6 fruit fly cellular contexts compared by ENCODE assay signal in genomic region chr3R:16224415-16225165, dm6.
A peak's percentile ranks its signal among the peaks of the same experiment; 100 is the strongest.
TF ChIP-seq lines count a peak whose summit lies in the region.

No protein-coding gene starts in this region.

- TF ChIP-seq CTCF in whole organism, embryonic (GFP tag; optimal IDR thresholded peaks at IDR 0.05; lab: Kevin White, UChicago): peak; percentile 70

TF ChIP-seq in whole organism, 6 proteins besides CTCF, POLR2A, EP300 and RAD21:
- TF ChIP-seq CG8478 (optimal IDR thresholded peaks at IDR 0.05; lab: Kevin White, UChicago): no peak
- TF ChIP-seq usp (GFP tag; optimal IDR thresholded peaks at IDR 0.05; lab: Kevin White, UChicago): no peak
- no peak for TF ChIP-seq pan (optimal IDR thresholded peaks at IDR 0.05; lab: Kevin White, UChicago)
- TF ChIP-seq psq (optimal IDR thresholded peaks at IDR 0.05; lab: Kevin White, UChicago): no peak
- peak in 1 of 2 experiments; percentile 26 for TF ChIP-seq EcR (GFP tag; optimal IDR thresholded peaks at IDR 0.05; lab: Kevin White, UChicago)
- TF ChIP-seq Dll (optimal IDR thresholded peaks at IDR 0.05; lab: Kevin White, UChicago): peak; percentile 96

TF ChIP-seq in whole organism, adult, 20 proteins besides CTCF, POLR2A, EP300 and RAD21 (continues in another document):
- TF ChIP-seq pad (GFP tag; optimal IDR thresholded peaks at IDR 0.05; lab: Kevin White, UChicago) (peak; percentile 72), CG11617 (GFP tag; optimal IDR thresholded peaks at IDR 0.05; lab: Kevin White, UChicago) (peak; percentile 92), Hr96 (GFP tag; optimal IDR thresholded peaks at IDR 0.05; lab: Kevin White, UChicago) (peak; percentile 90), cic (GFP tag; optimal IDR thresholded peaks at IDR 0.05; lab: Kevin White, UChicago) (peak; percentile 85), CG7045 (GFP tag; optimal IDR thresholded peaks at IDR 0.05; lab: Kevin White, UChicago) (peak; percentile 95), CG12768 (GFP tag; optimal IDR thresholded peaks at IDR 0.05; lab: Kevin White, UChicago) (peak; percentile 89), CG5204 (GFP tag; optimal IDR thresholded peaks at IDR 0.05; lab: Kevin White, UChicago) (peak; percentile 91), bab1 (GFP tag; optimal IDR thresholded peaks at IDR 0.05; lab: Kevin White, UChicago) (peak; percentile 91), Crg-1 (GFP tag; optimal IDR thresholded peaks at IDR 0.05; lab: Kevin White, UChicago) (peak; percentile 73), ovo (GFP tag; optimal IDR thresholded peaks at IDR 0.05; lab: Kevin White, UChicago) (peak; percentile 33), tj (GFP tag; optimal IDR thresholded peaks at IDR 0.05; lab: Kevin White, UChicago) (peak; percentile 99), CG1620 (GFP tag; optimal IDR thresholded peaks at IDR 0.05; lab: Kevin White, UChicago) (peak; percentile 37), CG14711 (tag; optimal IDR thresholded peaks at IDR 0.05; lab: Kevin White, UChicago) (peak; percentile 89), cnc (optimal IDR thresholded peaks at IDR 0.05; lab: Kevin White, UChicago) (no peak), Clk (GFP tag; optimal IDR thresholded peaks at IDR 0.05; lab: Kevin White, UChicago) (peak; percentile 83), kay (GFP tag; lab: Kevin White, UChicago; ENCODE audit: borderline replicate concordance) (peak; percentile 91), CG7101 (tag; optimal IDR thresholded peaks at IDR 0.05; lab: Kevin White, UChicago) (peak; percentile 95)

TF ChIP-seq in whole organism, embryonic, 481 proteins besides CTCF, POLR2A, EP300 and RAD21 (continues in another document):
- TF ChIP-seq CG11456 (GFP tag; IDR thresholded peaks at IDR 0.05; lab: Robert Waterston, UW) (no peak), HmgD (GFP tag; optimal IDR thresholded peaks at IDR 0.05; lab: Kevin White, UChicago) (peak; percentile 89), H15 (GFP tag; IDR thresholded peaks at IDR 0.05; lab: Robert Waterston, UW) (no peak), CG17612 (GFP tag; IDR thresholded peaks at IDR 0.05; lab: Robert Waterston, UW) (no peak), H2.0 (GFP tag; IDR thresholded peaks at IDR 0.05; lab: Robert Waterston, UW) (no peak), CG2889 (GFP tag; IDR thresholded peaks at IDR 0.05; lab: Robert Waterston, UW) (no peak), CG30020 (tag; optimal IDR thresholded peaks at IDR 0.05; lab: Kevin White, UChicago) (peak; percentile 84), Usf (GFP tag; optimal IDR thresholded peaks at IDR 0.05; lab: Kevin White, UChicago) (peak; percentile 89), Ada2b (GFP tag; IDR thresholded peaks at IDR 0.05; lab: Robert Waterston, UW) (no peak), CG6175 (GFP tag; IDR thresholded peaks at IDR 0.05; lab: Robert Waterston, UW) (no peak), Mes4 (GFP tag; optimal IDR thresholded peaks at IDR 0.05; lab: Kevin White, UChicago) (peak; percentile 97), crc (GFP tag; optimal IDR thresholded peaks at IDR 0.05; lab: Kevin White, UChicago) (peak; percentile 95), danr (GFP tag; IDR thresholded peaks at IDR 0.05; lab: Robert Waterston, UW) (no peak), E2f1 (GFP tag; IDR thresholded peaks at IDR 0.05; lab: Robert Waterston, UW) (no peak), mirr (GFP tag; optimal IDR thresholded peaks at IDR 0.05; lab: Kevin White, UChicago) (peak; percentile 54), Myb (GFP tag; optimal IDR thresholded peaks at IDR 0.05; lab: Kevin White, UChicago) (peak; percentile 89), nerfin-2 (GFP tag; IDR thresholded peaks at IDR 0.05; lab: Robert Waterston, UW; ENCODE audit: partially characterized antibody) (no peak), sna (GFP tag; IDR thresholded peaks at IDR 0.05; lab: Robert Waterston, UW; ENCODE audit: partially characterized antibody) (no peak)

TF ChIP-seq in whole organism, prepupa, 60 proteins besides CTCF, POLR2A, EP300 and RAD21 (continues in another document):
- peak; percentile 84 for TF ChIP-seq CG8319 (GFP tag; optimal IDR thresholded peaks at IDR 0.05; lab: Kevin White, UChicago)
- peak; percentile 87 for TF ChIP-seq vri (GFP tag; optimal IDR thresholded peaks at IDR 0.05; lab: Kevin White, UChicago)
- TF ChIP-seq Sox102F (GFP tag; optimal IDR thresholded peaks at IDR 0.05; lab: Kevin White, UChicago): peak; percentile 83
- peak; percentile 97 for TF ChIP-seq CG6808 (GFP tag; optimal IDR thresholded peaks at IDR 0.05; lab: Kevin White, UChicago)
- TF ChIP-seq CG3032 (tag; optimal IDR thresholded peaks at IDR 0.05; lab: Kevin White, UChicago): peak; percentile 98
- peak; percentile 89 for TF ChIP-seq cyc (GFP tag; optimal IDR thresholded peaks at IDR 0.05; lab: Kevin White, UChicago)
- TF ChIP-seq Hr39 (GFP tag; optimal IDR thresholded peaks at IDR 0.05; lab: Kevin White, UChicago): peak; percentile 85
- TF ChIP-seq CG6276 (GFP tag; optimal IDR thresholded peaks at IDR 0.05; lab: Kevin White, UChicago): peak; percentile 97
- peak; percentile 99 for TF ChIP-seq Ets96B (tag; optimal IDR thresholded peaks at IDR 0.05; lab: Kevin White, UChicago)
- peak; percentile 96 for TF ChIP-seq CG1621 (tag; optimal IDR thresholded peaks at IDR 0.05; lab: Kevin White, UChicago)
- peak; percentile 61 for TF ChIP-seq CG6854 (GFP tag; optimal IDR thresholded peaks at IDR 0.05; lab: Kevin White, UChicago)
- peak; percentile 93 for TF ChIP-seq CG34406 (GFP tag; optimal IDR thresholded peaks at IDR 0.05; lab: Kevin White, UChicago)
- TF ChIP-seq fd59A (GFP tag; optimal IDR thresholded peaks at IDR 0.05; lab: Kevin White, UChicago): peak; percentile 97
- TF ChIP-seq svp (GFP tag; lab: Kevin White, UChicago): peak; percentile 93
- no peak for TF ChIP-seq eg (GFP tag; IDR thresholded peaks at IDR 0.05; lab: Robert Waterston, UW)
- peak; percentile 96 for TF ChIP-seq Lpt (GFP tag; optimal IDR thresholded peaks at IDR 0.05; lab: Kevin White, UChicago)
- peak; percentile 98 for TF ChIP-seq CG9139 (GFP tag; optimal IDR thresholded peaks at IDR 0.05; lab: Kevin White, UChicago)
- TF ChIP-seq Ets21C (GFP tag; optimal IDR thresholded peaks at IDR 0.05; lab: Kevin White, UChicago): peak; percentile 81

TF ChIP-seq in whole organism, pupa, 21 proteins besides CTCF, POLR2A, EP300 and RAD21:
- no peak for TF ChIP-seq CG12605 (GFP tag; IDR thresholded peaks at IDR 0.05; lab: Robert Waterston, UW)
- no peak for TF ChIP-seq rn (GFP tag; IDR thresholded peaks at IDR 0.05; lab: Robert Waterston, UW)
- TF ChIP-seq fd96Ca (GFP tag; IDR thresholded peaks at IDR 0.05; lab: Robert Waterston, UW): no peak
- TF ChIP-seq D1 (tag; optimal IDR thresholded peaks at IDR 0.05; lab: Kevin White, UChicago): peak; percentile 96
- peak; percentile 97 for TF ChIP-seq CG14655 (GFP tag; optimal IDR thresholded peaks at IDR 0.05; lab: Kevin White, UChicago)
- TF ChIP-seq CG13204 (GFP tag; optimal IDR thresholded peaks at IDR 0.05; lab: Kevin White, UChicago): peak; percentile 96
- peak; percentile 98 for TF ChIP-seq CG17806 (tag; optimal IDR thresholded peaks at IDR 0.05; lab: Kevin White, UChicago)
- TF ChIP-seq Pif1A (GFP tag; optimal IDR thresholded peaks at IDR 0.05; lab: Kevin White, UChicago): peak; percentile 97
- peak; percentile 83 for TF ChIP-seq EcR (GFP tag; optimal IDR thresholded peaks at IDR 0.05; lab: Kevin White, UChicago)
- no peak for TF ChIP-seq CG32121 (GFP tag; IDR thresholded peaks at IDR 0.05; lab: Robert Waterston, UW)
- peak; percentile 99 for TF ChIP-seq CG15710 (tag; optimal IDR thresholded peaks at IDR 0.05; lab: Kevin White, UChicago)
- no peak for TF ChIP-seq Ets98B (GFP tag; IDR thresholded peaks at IDR 0.05; lab: Robert Waterston, UW)
- peak; percentile 98 for TF ChIP-seq CG9948 (tag; optimal IDR thresholded peaks at IDR 0.05; lab: Kevin White, UChicago)
- peak; percentile 96 for TF ChIP-seq Pif1B (GFP tag; optimal IDR thresholded peaks at IDR 0.05; lab: Kevin White, UChicago)
- peak; percentile 98 for TF ChIP-seq CG34367 (tag; optimal IDR thresholded peaks at IDR 0.05; lab: Kevin White, UChicago)
- TF ChIP-seq Snoo (tag; optimal IDR thresholded peaks at IDR 0.05; lab: Kevin White, UChicago): peak; percentile 83
- peak; percentile 99 for TF ChIP-seq CG8301 (tag; optimal IDR thresholded peaks at IDR 0.05; lab: Kevin White, UChicago)
- TF ChIP-seq CG8159 (tag; optimal IDR thresholded peaks at IDR 0.05; lab: Kevin White, UChicago): peak; percentile 98
- TF ChIP-seq gl (tag; optimal IDR thresholded peaks at IDR 0.05; lab: Kevin White, UChicago): peak; percentile 97
- no peak for TF ChIP-seq CG10348 (GFP tag; IDR thresholded peaks at IDR 0.05; lab: Robert Waterston, UW)
- no peak for TF ChIP-seq CG4496 (GFP tag; IDR thresholded peaks at IDR 0.05; lab: Robert Waterston, UW)

TF ChIP-seq in whole organism, wandering third instar larva, 38 proteins besides CTCF, POLR2A, EP300 and RAD21 (continues in another document):
- TF ChIP-seq Abd-B (GFP tag; optimal IDR thresholded peaks at IDR 0.05; lab: Kevin White, UChicago) (no peak), fru (GFP tag; optimal IDR thresholded peaks at IDR 0.05; lab: Kevin White, UChicago) (peak; percentile 93), br (GFP tag; optimal IDR thresholded peaks at IDR 0.05; lab: Kevin White, UChicago) (peak; percentile 89), Myc (optimal IDR thresholded peaks at IDR 0.05; lab: Kevin White, UChicago) (no peak), sage (GFP tag; optimal IDR thresholded peaks at IDR 0.05; lab: Kevin White, UChicago) (peak; percentile 63), Sp1 (GFP tag; optimal IDR thresholded peaks at IDR 0.05; lab: Kevin White, UChicago) (peak; percentile 85), pan (optimal IDR thresholded peaks at IDR 0.05; lab: Kevin White, UChicago) (no peak), usp (GFP tag; optimal IDR thresholded peaks at IDR 0.05; lab: Kevin White, UChicago) (no peak), dl (GFP tag; optimal IDR thresholded peaks at IDR 0.05; lab: Kevin White, UChicago; ENCODE audit: insufficient read depth in 1 of 2, partially characterized antibody in 2 of 2) (peak; percentile 78 to 85), psq (GFP tag; optimal IDR thresholded peaks at IDR 0.05; lab: Kevin White, UChicago) (peak; percentile 79), Hr83 (GFP tag; optimal IDR thresholded peaks at IDR 0.05; lab: Kevin White, UChicago; ENCODE audit: poor library complexity, severe bottlenecking) (peak; percentile 55), Dif (GFP tag; optimal IDR thresholded peaks at IDR 0.05; lab: Kevin White, UChicago; ENCODE audit: partially characterized antibody) (peak; percentile 91), Mio (GFP tag; optimal IDR thresholded peaks at IDR 0.05; lab: Kevin White, UChicago) (peak; percentile 26), OdsH (GFP tag; optimal IDR thresholded peaks at IDR 0.05; lab: Kevin White, UChicago) (peak; percentile 91), ey (GFP tag; optimal IDR thresholded peaks at IDR 0.05; lab: Kevin White, UChicago) (peak; percentile 94), GATAd (GFP tag; optimal IDR thresholded peaks at IDR 0.05; lab: Kevin White, UChicago) (peak; percentile 30), tai (GFP tag; optimal IDR thresholded peaks at IDR 0.05; lab: Kevin White, UChicago) (peak; percentile 73), Hr78 (GFP tag; optimal IDR thresholded peaks at IDR 0.05; lab: Kevin White, UChicago) (no peak), Dfd (GFP tag; optimal IDR thresholded peaks at IDR 0.05; lab: Kevin White, UChicago) (no peak), brk (GFP tag; optimal IDR thresholded peaks at IDR 0.05; lab: Kevin White, UChicago) (peak; percentile 90), Rel (GFP tag; optimal IDR thresholded peaks at IDR 0.05; lab: Kevin White, UChicago) (peak; percentile 72), Rel (tag; optimal IDR thresholded peaks at IDR 0.05; lab: Kevin White, UChicago) (peak; percentile 79)
